Worm (Caenorhabditis elegans) whole organism, L1 larva: Measurements from ENCODE around the gene F49C12.4.

ENCODE experiments used
- ama-1 ChIP-seq: fragments of 150-350 bp; optimal IDR thresholded peaks from 2 replicates; lab custom pipeline; 2014
- ztf-11 ChIP-seq, 2 experiments: sonication (generic microtip); optimal IDR thresholded peaks; 2 replicates each; lab custom pipeline; 2016 to 2017; ENCODE audit warnings: missing genetic modification characterization in 2 of 2, missing biosample characterization in 1 of 2, missing compliant biosample characterization in 1 of 2

- TF ChIP-seq ama-1 (lab: Kevin White, UChicago), result no peak
- TF ChIP-seq ztf-11 (tag; optimal IDR thresholded peaks at IDR 0.05; lab: Kevin White, UChicago), result no peak
Observed at ce11 chrIV:9300127-9300526, 3.8 kb downstream of the F49C12.4 start, which contains the start of gene F49C12.3.
